Worm (Caenorhabditis elegans) whole organism, L4 larva: ENCODE data around the gene Y56A3A.22.
A peak's percentile ranks its signal among the peaks of the same experiment; 100 is the strongest.

Experiments
- F10B5.3 ChIP-seq: sonication (generic microtip); optimal IDR thresholded peaks from 2 replicates; lab custom pipeline; 2016; ENCODE audit warnings: mild to moderate bottlenecking, missing genetic modification characterization, missing compliant biosample characterization
- F37D6.2 ChIP-seq: sonication (generic microtip); optimal IDR thresholded peaks from 2 replicates; lab custom pipeline; 2016; ENCODE audit warnings: mild to moderate bottlenecking, missing genetic modification characterization, missing compliant biosample characterization
- F44E2.7 ChIP-seq: fragments of 200-800 bp; sonication (Bioruptor generic); IDR thresholded peaks from 2 replicates; pipeline ENCODE4 v2.1.2; 2022; ENCODE audit warnings: missing genetic modification characterization, missing compliant biosample characterization
- T20F7.1 ChIP-seq: fragments of 200-800 bp; sonication (Bioruptor generic); optimal IDR thresholded peaks from 2 replicates; lab custom pipeline; 2018; ENCODE audit warnings: mild to moderate bottlenecking, missing genetic modification characterization, missing compliant biosample characterization
- Y105C5A.15 ChIP-seq: fragments of 200-800 bp; sonication (Bioruptor generic); IDR thresholded peaks from 2 replicates; pipeline ENCODE4 v1.3.6; 2022; ENCODE audit warnings: missing genetic modification characterization, missing compliant biosample characterization
- Y5F2A.4 ChIP-seq: fragments of 200-800 bp; sonication (Bioruptor generic); optimal IDR thresholded peaks from 2 replicates; lab custom pipeline; 2018; ENCODE audit warnings: mild to moderate bottlenecking, missing genetic modification characterization, missing compliant biosample characterization
- Y75B8A.6 ChIP-seq: fragments of 200-800 bp; sonication (Bioruptor generic); IDR thresholded peaks from 2 replicates; pipeline ENCODE4 v1.3.6; 2022; ENCODE audit warnings: missing genetic modification reagents, missing genetic modification characterization, missing compliant biosample characterization
- ZK337.2 ChIP-seq: fragments of 200-800 bp; sonication (Bioruptor generic); IDR thresholded peaks from 2 replicates; pipeline ENCODE4 v1.3.6; 2022; ENCODE audit warnings: missing genetic modification reagents, missing genetic modification characterization, missing compliant biosample characterization
- arid-1 ChIP-seq: fragments of 200-800 bp; sonication (Bioruptor generic); conservative IDR thresholded peaks from 2 replicates; pipeline ENCODE4 v1.3.6; 2022; ENCODE audit warnings: missing genetic modification reagents, missing genetic modification characterization, missing compliant biosample characterization
- attf-4 ChIP-seq: sonication (generic microtip); optimal IDR thresholded peaks from 3 replicates; lab custom pipeline; 2017; ENCODE audit warnings: missing biosample characterization, missing genetic modification characterization
- ceh-32 ChIP-seq: sonication (generic microtip); optimal IDR thresholded peaks from 2 replicates; lab custom pipeline; 2016; ENCODE audit warnings: mild to moderate bottlenecking, missing genetic modification characterization, missing compliant biosample characterization; ENCODE audit not compliant: poor library complexity
- daf-16 ChIP-seq, 3 experiments: sonication (generic microtip); optimal IDR thresholded peaks; 2 replicates each; lab custom pipeline; 2016 to 2017; ENCODE audit warnings: missing genetic modification characterization in 3 of 3, missing genetic modification reagents in 3 of 3, mild to moderate bottlenecking in 2 of 3, missing compliant biosample characterization in 2 of 3, missing biosample characterization in 1 of 3, moderate library complexity in 1 of 3
- dmd-6 ChIP-seq: fragments of 200-800 bp; sonication (Bioruptor generic); IDR thresholded peaks from 2 replicates; pipeline ENCODE4 v1.3.6; 2022; ENCODE audit warnings: missing genetic modification reagents, missing genetic modification characterization, missing compliant biosample characterization
- dmd-9 ChIP-seq: fragments of 200-800 bp; sonication (Bioruptor generic); IDR thresholded peaks from 2 replicates; pipeline ENCODE4 v1.3.6; 2022; ENCODE audit warnings: missing genetic modification reagents, missing genetic modification characterization, missing compliant biosample characterization
- dpl-1 ChIP-seq: fragments of 150-350 bp; optimal IDR thresholded peaks from 2 replicates; lab custom pipeline; 2014; ENCODE audit warnings: missing biosample characterization, missing genetic modification reagents, missing genetic modification characterization
- fos-1 ChIP-seq: fragments of 150-350 bp; optimal IDR thresholded peaks from 2 replicates; lab custom pipeline; 2014; ENCODE audit warnings: missing biosample characterization, missing genetic modification characterization
- gei-8 ChIP-seq: fragments of 200-800 bp; sonication (Bioruptor generic); optimal IDR thresholded peaks from 2 replicates; lab custom pipeline; 2018; ENCODE audit warnings: mild to moderate bottlenecking, missing genetic modification characterization, missing compliant biosample characterization
- hif-1 ChIP-seq, 2 experiments: sonication (generic microtip); optimal IDR thresholded peaks; 2 replicates each; lab custom pipeline; 2016 to 2017; ENCODE audit warnings: missing compliant biosample characterization in 2 of 2, missing genetic modification characterization in 2 of 2, missing genetic modification reagents in 2 of 2, missing genotype in 2 of 2, mild to moderate bottlenecking in 1 of 2
- hlh-30 ChIP-seq: sonication (generic microtip); optimal IDR thresholded peaks from 2 replicates; lab custom pipeline; 2017; ENCODE audit warnings: antibody characterized with exemption, mild to moderate bottlenecking, missing genetic modification characterization, missing compliant biosample characterization; ENCODE audit not compliant: insufficient read depth
- lin-15B ChIP-seq: fragments of 150-350 bp; sonication (generic microtip); optimal IDR thresholded peaks from 3 replicates; lab custom pipeline; 2014; ENCODE audit warnings: missing biosample characterization, missing genetic modification characterization
- lir-3 ChIP-seq: sonication (generic microtip); optimal IDR thresholded peaks from 2 replicates; lab custom pipeline; 2016; ENCODE audit warnings: mild to moderate bottlenecking, missing genetic modification characterization, missing compliant biosample characterization
- lsy-2 ChIP-seq, 2 experiments: fragments of 150-350 bp in 1 of 2; sonication (generic microtip) in 1 of 2; optimal IDR thresholded peaks; 2 replicates each; lab custom pipeline; 2014 to 2017; ENCODE audit warnings: missing biosample characterization in 2 of 2, missing genetic modification characterization in 2 of 2
- madf-5 ChIP-seq, 2 experiments: fragments of 200-800 bp; sonication (Bioruptor generic); IDR thresholded peaks; 2 replicates each; pipeline ENCODE4 v1.3.6; 2022; ENCODE audit warnings: missing compliant biosample characterization in 2 of 2, missing genetic modification characterization in 2 of 2
- madf-9 ChIP-seq: fragments of 200-800 bp; sonication (Bioruptor generic); conservative IDR thresholded peaks from 2 replicates; pipeline ENCODE4 v1.3.6; 2022; ENCODE audit warnings: missing genetic modification reagents, missing genetic modification characterization, missing compliant biosample characterization
- mep-1 ChIP-seq: fragments of 150-350 bp; sonication (generic microtip); optimal IDR thresholded peaks from 3 replicates; lab custom pipeline; 2014; ENCODE audit warnings: missing biosample characterization, missing genetic modification characterization
- nhr-28 ChIP-seq: fragments of 150-350 bp; optimal IDR thresholded peaks from 2 replicates; lab custom pipeline; 2014; ENCODE audit warnings: missing biosample characterization, missing genetic modification characterization
- nhr-41 ChIP-seq: fragments of 200-800 bp; sonication (Bioruptor generic); IDR thresholded peaks from 2 replicates; pipeline ENCODE4 v1.3.6; 2022; ENCODE audit warnings: missing genetic modification reagents, missing genetic modification characterization, missing compliant biosample characterization
- nhr-77 ChIP-seq: fragments of 150-350 bp; optimal IDR thresholded peaks from 2 replicates; lab custom pipeline; 2014; ENCODE audit warnings: missing biosample characterization, missing genetic modification characterization
- pha-4 ChIP-seq, 2 experiments: fragments of 150-350 bp in 1 of 2; fragments of 200-800 bp in 1 of 2; sonication (Bioruptor generic) in 1 of 2; IDR thresholded peaks in 1 of 2; optimal IDR thresholded peaks in 1 of 2; 2 replicates each; pipeline versions ENCODE4 v1.3.6 to Lab custom; 2014 to 2022; ENCODE audit warnings: missing genetic modification characterization in 2 of 2, missing genetic modification reagents in 2 of 2, missing biosample characterization in 1 of 2, missing compliant biosample characterization in 1 of 2
- php-3 ChIP-seq: fragments of 200-800 bp; sonication (Bioruptor generic); IDR thresholded peaks from 2 replicates; pipeline ENCODE4 v1.3.6; 2022; ENCODE audit warnings: missing genetic modification reagents, missing genetic modification characterization, missing compliant biosample characterization
- pqm-1 ChIP-seq: sonication (generic microtip); optimal IDR thresholded peaks from 2 replicates; lab custom pipeline; 2017; ENCODE audit warnings: missing biosample characterization, missing genetic modification characterization
- rbr-2 ChIP-seq: sonication (generic microtip); optimal IDR thresholded peaks from 2 replicates; lab custom pipeline; 2016; ENCODE audit warnings: missing genotype, missing genetic modification characterization, missing compliant biosample characterization
- sdz-12 ChIP-seq: fragments of 200-800 bp; sonication (Bioruptor generic); optimal IDR thresholded peaks from 2 replicates; lab custom pipeline; 2018; ENCODE audit warnings: mild to moderate bottlenecking, missing genetic modification characterization, missing compliant biosample characterization
- set-16 ChIP-seq: fragments of 200-800 bp; sonication (Bioruptor generic); IDR thresholded peaks from 2 replicates; pipeline ENCODE4 v1.3.6; 2022; ENCODE audit warnings: missing genetic modification reagents, missing genetic modification characterization, missing compliant biosample characterization
- unc-62 ChIP-seq, 3 experiments: fragments of 150-350 bp in 1 of 3; sonication (generic microtip); optimal IDR thresholded peaks in 2 of 3; peaks in 1 of 3; 1 replicate in 1 of 3; 2 replicates in 2 of 3; lab custom pipeline; 2014 to 2017; ENCODE audit warnings: missing biosample characterization in 3 of 3, missing genetic modification characterization in 3 of 3, missing genetic modification reagents in 3 of 3, missing genotype in 1 of 3
- zag-1 ChIP-seq: fragments of 150-350 bp; optimal IDR thresholded peaks from 2 replicates; lab custom pipeline; 2014; ENCODE audit warnings: missing biosample characterization, missing genetic modification characterization
- ztf-7 ChIP-seq: fragments of 150-350 bp; optimal IDR thresholded peaks from 2 replicates; lab custom pipeline; 2014; ENCODE audit warnings: missing biosample characterization, missing genetic modification characterization

The Y56A3A.22 gene

ce11 chrIII:11881549-11881948 is 39.9 kb upstream of the Y56A3A.22 start (continued):
- TF ChIP-seq dpl-1 (no peak), mep-1 (tag; lab: Kevin White, UChicago) (no peak), madf-5 (GFP tag; IDR thresholded peaks at IDR 0.05; lab: Robert Waterston, UW) (no peak), Y75B8A.6 (GFP tag; lab: Robert Waterston, UW) (no peak), hlh-30 (tag; lab: Kevin White, UChicago) (no peak), nhr-28 (tag; lab: Kevin White, UChicago) (peak; percentile 83), ZK337.2 (GFP tag; lab: Robert Waterston, UW) (no peak), php-3 (GFP tag; lab: Robert Waterston, UW) (peak; percentile 82), arid-1 (no peak), Y105C5A.15 (no peak), nhr-77 (no peak), nhr-41 (0 out of 2 replicates have a peak, but pooled peaks have one; percentile 9), attf-4 (tag; lab: Kevin White, UChicago) (no peak), lir-3 (no peak), ceh-32 (tag; lab: Kevin White, UChicago) (no peak), lsy-2 (tag; optimal IDR thresholded peaks at IDR 0.05; lab: Kevin White, UChicago) (no peak), T20F7.1 (GFP tag; lab: Kevin White, UChicago) (no peak), pha-4 (GFP tag; IDR thresholded peaks at IDR 0.05; lab: Robert Waterston, UW) (no peak), pha-4 (tag; optimal IDR thresholded peaks at IDR 0.05; lab: Kevin White, UChicago) (no peak), F37D6.2 (no peak), dmd-6 (GFP tag; lab: Robert Waterston, UW) (peak; percentile 63), sdz-12 (GFP tag; lab: Kevin White, UChicago) (no peak), hif-1 (tag; optimal IDR thresholded peaks at IDR 0.05; lab: Kevin White, UChicago) (peak in 1 of 2 experiments; percentile 5), unc-62 (GFP tag; optimal IDR thresholded peaks at IDR 0.05 in 1 of 2; lab: Kevin White, UChicago) (peak in 1 of 2 experiments; percentile 41), unc-62 (tag; optimal IDR thresholded peaks at IDR 0.05; lab: Kevin White, UChicago) (no peak), dmd-9 (GFP tag; lab: Robert Waterston, UW) (no peak)

ce11 chrIII:11883694-11884093 is 37.8 kb upstream of the Y56A3A.22 start, which contains the start of gene fbxb-22:
TSS of gene fbxb-22 (minus strand) at chrIII:11883754.
- peak; percentile 81 for TF ChIP-seq set-16 (GFP tag; lab: Robert Waterston, UW)

ce11 chrIII:11891335-11891734 is 30.2 kb upstream of the Y56A3A.22 start, which contains the start of gene faah-5:
TSS of gene faah-5 (minus strand) at chrIII:11891435.
- TF ChIP-seq lsy-2 (tag; optimal IDR thresholded peaks at IDR 0.05; lab: Kevin White, UChicago) (no peak), F10B5.3 (no peak), madf-9 (GFP tag; lab: Robert Waterston, UW) (no peak), lin-15B (tag; lab: Kevin White, UChicago) (no peak), daf-16 (GFP tag; optimal IDR thresholded peaks at IDR 0.05; lab: Kevin White, UChicago) (no peak), daf-16 (tag; optimal IDR thresholded peaks at IDR 0.05; lab: Kevin White, UChicago) (no peak), rbr-2 (tag; lab: Kevin White, UChicago) (no peak), gei-8 (no peak), fos-1 (tag; lab: Kevin White, UChicago) (no peak), dmd-6 (GFP tag; lab: Robert Waterston, UW) (no peak), hlh-30 (tag; lab: Kevin White, UChicago) (no peak), zag-1 (tag; lab: Kevin White, UChicago) (no peak), pqm-1 (tag; lab: Kevin White, UChicago) (no peak), ztf-7 (tag; lab: Kevin White, UChicago) (no peak), F44E2.7 (GFP tag; lab: Robert Waterston, UW) (no peak), Y5F2A.4 (GFP tag; lab: Kevin White, UChicago) (no peak)
